Fruit fly (Drosophila melanogaster): ENCODE measurements around the gene CG31088.

DNA sequence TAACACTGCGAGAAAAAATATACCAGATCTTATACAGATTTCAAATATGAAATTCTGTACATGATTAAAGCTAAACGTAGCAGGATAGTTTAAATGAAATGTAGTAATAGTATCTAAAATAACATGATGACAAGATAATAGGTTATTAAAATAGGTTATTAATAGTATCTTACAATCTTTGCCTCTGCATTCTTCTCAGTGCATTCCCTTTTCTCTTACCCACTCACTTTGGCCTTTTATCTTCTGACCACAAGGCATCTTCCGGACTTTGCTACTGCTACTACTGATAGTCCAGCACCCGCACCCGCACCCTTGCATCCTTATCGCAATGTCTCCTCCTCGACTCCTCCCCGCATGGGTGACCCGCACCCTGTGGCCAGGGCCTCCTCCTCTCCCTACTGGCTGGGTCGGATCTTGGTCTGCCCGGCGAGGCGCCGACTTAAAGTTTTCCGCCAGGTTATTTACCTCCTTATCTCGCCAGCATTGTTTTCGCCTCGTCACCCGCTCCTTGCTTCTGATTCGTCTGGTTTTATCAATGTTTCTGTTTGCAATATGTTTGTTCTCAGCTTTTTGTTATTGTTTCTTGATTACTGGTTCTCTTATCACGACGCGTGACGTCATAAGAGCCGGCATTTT lies 33.9 kb upstream of the CG31088 start:
- no peak for TF ChIP-seq CG10565 (GFP tag; optimal IDR thresholded peaks at IDR 0.05)
- no peak for TF ChIP-seq CG1233 (GFP tag; optimal IDR thresholded peaks at IDR 0.05)
- TF ChIP-seq CG1832 (GFP tag; optimal IDR thresholded peaks at IDR 0.05): no peak
- TF ChIP-seq ATbp (GFP tag; optimal IDR thresholded peaks at IDR 0.05): no peak
- TF ChIP-seq stc (GFP tag; IDR thresholded peaks at IDR 0.05): peak; percentile 60; the same call in 1 of the 2 replicates
- no peak for TF ChIP-seq ewg (GFP tag; optimal IDR thresholded peaks at IDR 0.05)
- peak; percentile 55 for TF ChIP-seq ara (GFP tag; IDR thresholded peaks at IDR 0.05)
- TF ChIP-seq nerfin-1 (tag; optimal IDR thresholded peaks at IDR 0.05): peak; percentile 15
- TF ChIP-seq CG7928 (GFP tag; optimal IDR thresholded peaks at IDR 0.05): no peak
- TF ChIP-seq CG8765 (GFP tag; IDR thresholded peaks at IDR 0.05): no peak
